Worm (Caenorhabditis elegans): ENCODE data around the gene K09F6.15.

- TF ChIP-seq sea-1 (GFP tag; conservative IDR thresholded peaks at IDR 0.05) (no peak), ets-7 (tag; optimal IDR thresholded peaks at IDR 0.05) (no peak), B0310.2 (tag; optimal IDR thresholded peaks at IDR 0.05) (no peak), aly-1 (tag; optimal IDR thresholded peaks at IDR 0.05) (no peak)
Observed at ce11 chrII:2300861-2301260, 23.5 kb upstream of the K09F6.15 start, which contains the start of gene B0281.5.

Measured in whole organism, early embryonic.